Fruit fly (Drosophila melanogaster) whole organism, embryonic: Measurements from ENCODE around the gene Atg12.

Experiments used
- BEAF-32 ChIP-seq: fragments of 200-800 bp; sonication (Bioruptor generic); optimal IDR thresholded peaks from 3 replicates; lab custom pipeline; 2017; ENCODE audit warnings: missing biosample characterization, missing genetic modification characterization, mild to moderate bottlenecking, moderate library complexity, missing genetic modification reagents
- CG12155 ChIP-seq: fragments of 200-800 bp; sonication (Bioruptor generic); optimal IDR thresholded peaks from 3 replicates; lab custom pipeline; 2016; ENCODE audit warnings: missing biosample characterization, missing genetic modification characterization
- CG12744 ChIP-seq: fragments of 200-800 bp; sonication (Bioruptor generic); optimal IDR thresholded peaks from 2 replicates; lab custom pipeline; 2016; ENCODE audit warnings: missing biosample characterization, missing genetic modification characterization
- CG14965 ChIP-seq: fragments of 200-800 bp; sonication (Bioruptor generic); optimal IDR thresholded peaks from 2 replicates; lab custom pipeline; 2016; ENCODE audit warnings: missing biosample characterization, missing genetic modification characterization, borderline replicate concordance
- CG15073 ChIP-seq: fragments of 200-800 bp; sonication (Bioruptor generic); optimal IDR thresholded peaks from 2 replicates; lab custom pipeline; 2016; ENCODE audit warnings: missing biosample characterization, missing genetic modification characterization
- CG15514 ChIP-seq: fragments of 200-800 bp; sonication (Bioruptor generic); optimal IDR thresholded peaks from 3 replicates; lab custom pipeline; 2017; ENCODE audit warnings: missing biosample characterization, missing genetic modification characterization, mild to moderate bottlenecking, moderate library complexity, missing genetic modification reagents
- CG16815 ChIP-seq: fragments of 200-800 bp; sonication (Bioruptor generic); optimal IDR thresholded peaks from 3 replicates; lab custom pipeline; 2017; ENCODE audit warnings: missing biosample characterization, mild to moderate bottlenecking, missing genetic modification characterization
- CG16863 ChIP-seq: fragments of 200-800 bp; sonication (Bioruptor generic); optimal IDR thresholded peaks from 3 replicates; lab custom pipeline; 2016; ENCODE audit warnings: missing biosample characterization, missing genetic modification characterization
- CG17612 ChIP-seq: fragments of 200-800 bp; sonication (Bioruptor generic); IDR thresholded peaks from 2 replicates; pipeline ENCODE4 v1.3.6; 2022; ENCODE audit warnings: missing biosample characterization, missing genetic modification characterization
- CG2199 ChIP-seq: fragments of 200-800 bp; sonication (Bioruptor generic); IDR thresholded peaks from 3 replicates; pipeline ENCODE4 v1.3.6; 2022; ENCODE audit warnings: missing biosample characterization, missing genetic modification characterization
- CG2678 ChIP-seq: fragments of 200-800 bp; sonication (Bioruptor generic); optimal IDR thresholded peaks from 3 replicates; lab custom pipeline; 2019; ENCODE audit warnings: missing biosample characterization, mild to moderate bottlenecking, missing genetic modification characterization, moderate library complexity
- CG34224 ChIP-seq: fragments of 200-800 bp; sonication (Bioruptor generic); IDR thresholded peaks from 3 replicates; pipeline ENCODE4 v1.3.6; 2022; ENCODE audit warnings: missing biosample characterization, missing genetic modification characterization; ENCODE audit not compliant: partially characterized antibody
- CG3847 ChIP-seq: fragments of 200-800 bp; sonication (Bioruptor generic); IDR thresholded peaks from 2 replicates; pipeline ENCODE4 v1.3.6; 2022; ENCODE audit warnings: missing biosample characterization, missing genetic modification characterization
- CG6765 ChIP-seq: fragments of 200-800 bp; sonication (Bioruptor generic); optimal IDR thresholded peaks from 3 replicates; lab custom pipeline; 2017; ENCODE audit warnings: missing biosample characterization, mild to moderate bottlenecking, missing genetic modification characterization
- CG8388 ChIP-seq: fragments of 200-800 bp; sonication (Bioruptor generic); optimal IDR thresholded peaks from 2 replicates; lab custom pipeline; 2019; ENCODE audit warnings: missing biosample characterization, mild to moderate bottlenecking, missing genetic modification characterization, moderate library complexity
- CrebB ChIP-seq: fragments of 200-800 bp; sonication (Bioruptor generic); optimal IDR thresholded peaks from 3 replicates; lab custom pipeline; 2018; ENCODE audit warnings: missing biosample characterization, mild to moderate bottlenecking, missing genetic modification characterization
- D19A ChIP-seq: fragments of 200-800 bp; optimal IDR thresholded peaks from 3 replicates; lab custom pipeline; 2019; ENCODE audit warnings: missing biosample characterization, mild to moderate bottlenecking, missing genetic modification characterization, moderate library complexity
- Dp ChIP-seq: fragments of 200-800 bp; sonication (Bioruptor generic); optimal IDR thresholded peaks from 2 replicates; lab custom pipeline; 2018; ENCODE audit warnings: missing biosample characterization, mild to moderate bottlenecking, missing genetic modification characterization, moderate library complexity
- Fer1 ChIP-seq: fragments of 200-800 bp; sonication (Bioruptor generic); optimal IDR thresholded peaks from 2 replicates; lab custom pipeline; 2017; ENCODE audit warnings: missing biosample characterization, mild to moderate bottlenecking, missing genetic modification characterization
- HLH4C ChIP-seq: fragments of 200-800 bp; sonication (Bioruptor generic); IDR thresholded peaks from 3 replicates; pipeline ENCODE4 v1.3.6; 2022; ENCODE audit warnings: missing biosample characterization, missing genetic modification characterization; ENCODE audit not compliant: partially characterized antibody
- HLH54F ChIP-seq: fragments of 200-800 bp; sonication (Bioruptor generic); optimal IDR thresholded peaks from 3 replicates; lab custom pipeline; 2016; ENCODE audit warnings: missing biosample characterization, missing genetic modification characterization
- Hey ChIP-seq: fragments of 200-800 bp; sonication (Bioruptor generic); optimal IDR thresholded peaks from 3 replicates; lab custom pipeline; 2018; ENCODE audit warnings: missing biosample characterization, mild to moderate bottlenecking, missing genetic modification characterization
- Lim3 ChIP-seq: fragments of 200-800 bp; sonication (Bioruptor generic); IDR thresholded peaks from 2 replicates; pipeline ENCODE4 v1.3.6; 2022; ENCODE audit warnings: missing biosample characterization, missing genetic modification characterization
- Mrtf ChIP-seq: fragments of 200-800 bp; sonication (Bioruptor generic); IDR thresholded peaks from 3 replicates; pipeline ENCODE4 v1.3.6; 2022; ENCODE audit warnings: missing biosample characterization, missing genetic modification characterization
- Nf-YC ChIP-seq: fragments of 200-800 bp; optimal IDR thresholded peaks from 3 replicates; lab custom pipeline; 2019; ENCODE audit warnings: missing biosample characterization, mild to moderate bottlenecking, missing genetic modification characterization, moderate library complexity
- PHDP ChIP-seq: fragments of 200-800 bp; sonication (Bioruptor generic); optimal IDR thresholded peaks from 3 replicates; lab custom pipeline; 2018; ENCODE audit warnings: missing biosample characterization, mild to moderate bottlenecking, missing genetic modification characterization, moderate library complexity
- Usf ChIP-seq: fragments of 200-800 bp; sonication (Bioruptor generic); optimal IDR thresholded peaks from 2 replicates; lab custom pipeline; 2017; ENCODE audit warnings: missing genotype, missing biosample characterization, missing genetic modification characterization
- YL-1 ChIP-seq: fragments of 200-800 bp; sonication (Bioruptor generic); optimal IDR thresholded peaks from 3 replicates; lab custom pipeline; 2017; ENCODE audit warnings: missing biosample characterization, mild to moderate bottlenecking, missing genetic modification characterization
- ab ChIP-seq: fragments of 200-800 bp; sonication (Bioruptor generic); optimal IDR thresholded peaks from 2 replicates; lab custom pipeline; 2016; ENCODE audit warnings: missing biosample characterization, missing genetic modification characterization
- bab2 ChIP-seq: fragments of 200-800 bp; sonication (Bioruptor generic); optimal IDR thresholded peaks from 2 replicates; lab custom pipeline; 2016; ENCODE audit warnings: missing biosample characterization, missing genetic modification characterization
- bcd ChIP-seq: fragments of 200-800 bp; sonication (Bioruptor generic); optimal IDR thresholded peaks from 2 replicates; lab custom pipeline; 2017; ENCODE audit warnings: missing biosample characterization, mild to moderate bottlenecking, missing genetic modification characterization
- bsh ChIP-seq, 2 experiments: fragments of 200-800 bp; sonication (Bioruptor generic); optimal IDR thresholded peaks; 2 replicates each; lab custom pipeline; 2017 to 2018; ENCODE audit warnings: mild to moderate bottlenecking in 2 of 2, missing biosample characterization in 2 of 2, missing genetic modification characterization in 2 of 2, moderate library complexity in 1 of 2
- cas ChIP-seq: fragments of 200-800 bp; sonication (Bioruptor generic); IDR thresholded peaks from 2 replicates; pipeline ENCODE4 v1.3.6; 2022; ENCODE audit warnings: missing biosample characterization, missing genetic modification characterization
- ci ChIP-seq: fragments of 200-800 bp; sonication (Bioruptor generic); IDR thresholded peaks from 3 replicates; pipeline ENCODE4 v1.3.6; 2022; ENCODE audit warnings: missing biosample characterization, missing genetic modification characterization
- dm ChIP-seq: fragments of 200-800 bp; sonication (Bioruptor generic); optimal IDR thresholded peaks from 3 replicates; lab custom pipeline; 2016; ENCODE audit warnings: missing biosample characterization, missing genetic modification characterization
- dysf ChIP-seq: fragments of 200-800 bp; sonication (Bioruptor generic); IDR thresholded peaks from 3 replicates; pipeline ENCODE4 v1.3.6; 2022; ENCODE audit warnings: missing biosample characterization, missing genetic modification characterization
- esg ChIP-seq: fragments of 200-800 bp; sonication (Bioruptor generic); conservative IDR thresholded peaks from 2 replicates; pipeline ENCODE4 v1.3.6; 2022; ENCODE audit warnings: missing biosample characterization, missing genetic modification characterization
- fd96Cb ChIP-seq: fragments of 200-800 bp; sonication (Bioruptor generic); optimal IDR thresholded peaks from 2 replicates; lab custom pipeline; 2018; ENCODE audit warnings: missing biosample characterization, mild to moderate bottlenecking, missing genetic modification characterization, moderate library complexity
- ftz-f1 ChIP-seq: fragments of 200-800 bp; sonication (Bioruptor generic); optimal IDR thresholded peaks from 2 replicates; lab custom pipeline; 2016; ENCODE audit warnings: missing biosample characterization, missing genetic modification characterization
- gfzf ChIP-seq: fragments of 200-800 bp; sonication (Bioruptor generic); optimal IDR thresholded peaks from 2 replicates; lab custom pipeline; 2016; ENCODE audit warnings: missing biosample characterization, mild to moderate bottlenecking, missing genetic modification characterization, moderate library complexity
- gro ChIP-seq: fragments of 200-800 bp; sonication (Bioruptor generic); optimal IDR thresholded peaks from 2 replicates; lab custom pipeline; 2016; ENCODE audit warnings: missing biosample characterization, missing genetic modification characterization
- ken ChIP-seq: fragments of 200-800 bp; sonication (Bioruptor generic); IDR thresholded peaks from 3 replicates; pipeline ENCODE4 v1.3.6; 2022; ENCODE audit warnings: missing biosample characterization, missing genetic modification characterization
- klu ChIP-seq: fragments of 200-800 bp; sonication (Bioruptor generic); IDR thresholded peaks from 2 replicates; pipeline ENCODE4 v1.3.6; 2022; ENCODE audit warnings: missing biosample characterization, missing genetic modification characterization
- nom ChIP-seq: fragments of 200-800 bp; sonication (Bioruptor generic); optimal IDR thresholded peaks from 2 replicates; lab custom pipeline; 2017; ENCODE audit warnings: missing biosample characterization, missing genetic modification characterization, mild to moderate bottlenecking, moderate library complexity, missing genetic modification reagents
- sc ChIP-seq, 3 experiments: fragments of >200 bp in 2 of 3; fragments of 200-800 bp in 1 of 3; sonication (Bioruptor generic) in 1 of 3; optimal IDR thresholded peaks; 2 replicates in 2 of 3; 3 replicates in 1 of 3; lab custom pipeline; 2017; ENCODE audit warnings: mild to moderate bottlenecking in 1 of 3, missing biosample characterization in 1 of 3, missing genetic modification characterization in 1 of 3, missing genetic modification reagents in 1 of 3
- sima ChIP-seq: fragments of 200-800 bp; sonication (Bioruptor generic); optimal IDR thresholded peaks from 2 replicates; lab custom pipeline; 2016; ENCODE audit warnings: missing biosample characterization, missing genetic modification characterization
- slou ChIP-seq: fragments of 200-800 bp; sonication (Bioruptor generic); optimal IDR thresholded peaks from 3 replicates; lab custom pipeline; 2016; ENCODE audit warnings: missing biosample characterization, missing genetic modification characterization
- vnd ChIP-seq: fragments of 200-800 bp; sonication (Bioruptor generic); IDR thresholded peaks from 3 replicates; pipeline ENCODE4 v1.3.6; 2022; ENCODE audit warnings: missing biosample characterization, missing genetic modification characterization; ENCODE audit not compliant: partially characterized antibody
- wdn ChIP-seq: fragments of 200-800 bp; sonication (Bioruptor generic); IDR thresholded peaks from 2 replicates; pipeline ENCODE4 v1.3.6; 2022; ENCODE audit warnings: missing biosample characterization, missing genetic modification characterization
- zen ChIP-seq: fragments of 200-800 bp; sonication (Bioruptor generic); optimal IDR thresholded peaks from 3 replicates; lab custom pipeline; 2018; ENCODE audit warnings: missing biosample characterization, mild to moderate bottlenecking, missing genetic modification characterization, moderate library complexity

The Atg12 gene

dm6 chr3L:12124138-12124583, 12.6 kb upstream of the Atg12 start (continued):
- TF ChIP-seq ab (GFP tag; lab: Kevin White, UChicago): no peak
- no peak for TF ChIP-seq wdn (GFP tag; lab: Robert Waterston, UW)
- no peak for TF ChIP-seq dysf (GFP tag; lab: Robert Waterston, UW)
- TF ChIP-seq dm: peak; percentile 35
- TF ChIP-seq CG3847 (GFP tag; lab: Robert Waterston, UW): no peak
- TF ChIP-seq Usf (GFP tag; lab: Kevin White, UChicago): no peak
- TF ChIP-seq CG2199 (GFP tag; lab: Robert Waterston, UW): peak; percentile 80; the same call in 2 of the 3 replicates
- peak; percentile 51 for TF ChIP-seq CrebB (tag; lab: Kevin White, UChicago)
- peak; percentile 11 for TF ChIP-seq gro (GFP tag; lab: Kevin White, UChicago)
- no peak for TF ChIP-seq Mrtf (GFP tag; lab: Robert Waterston, UW)
- no peak for TF ChIP-seq CG14965 (GFP tag; lab: Kevin White, UChicago)
- TF ChIP-seq bsh (GFP tag; optimal IDR thresholded peaks at IDR 0.05; lab: Kevin White, UChicago): peak; percentile 2 to 4
- no peak for TF ChIP-seq slou
- TF ChIP-seq cas (GFP tag; lab: Robert Waterston, UW): no peak
- TF ChIP-seq Nf-YC: peak; percentile 86
- peak; percentile 66 for TF ChIP-seq ci
- peak; percentile 89 for TF ChIP-seq YL-1 (GFP tag; lab: Kevin White, UChicago)
- TF ChIP-seq CG2678 (tag; lab: Kevin White, UChicago): no peak
- no peak for TF ChIP-seq CG16815 (GFP tag; lab: Kevin White, UChicago)
- TF ChIP-seq HLH4C (GFP tag; lab: Robert Waterston, UW): no peak
- no peak for TF ChIP-seq sima (GFP tag; lab: Kevin White, UChicago)
- no peak for TF ChIP-seq HLH54F (GFP tag; lab: Kevin White, UChicago)
- TF ChIP-seq CG16863: no peak
- TF ChIP-seq CG12155 (GFP tag; lab: Kevin White, UChicago): no peak
- TF ChIP-seq PHDP (tag; lab: Kevin White, UChicago): no peak
- no peak for TF ChIP-seq Hey (tag; lab: Kevin White, UChicago)
- no peak for TF ChIP-seq BEAF-32
- TF ChIP-seq CG6765 (GFP tag; lab: Kevin White, UChicago): no peak
- TF ChIP-seq CG15514 (GFP tag; lab: Kevin White, UChicago): peak; percentile 29
- no peak for TF ChIP-seq fd96Cb (tag; lab: Kevin White, UChicago)
- TF ChIP-seq sc (optimal IDR thresholded peaks at IDR 0.05; lab: Kevin White, UChicago): no peak
- TF ChIP-seq sc (GFP tag; optimal IDR thresholded peaks at IDR 0.05; lab: Kevin White, UChicago): no peak
- TF ChIP-seq bcd: no peak
- no peak for TF ChIP-seq CG15073
- no peak; the same call in 1 of the 2 replicates for TF ChIP-seq klu (GFP tag; lab: Robert Waterston, UW)
- TF ChIP-seq CG12744: no peak
- TF ChIP-seq Lim3 (GFP tag; lab: Robert Waterston, UW): no peak
- TF ChIP-seq ken (GFP tag; lab: Robert Waterston, UW): 0 out of 3 replicates have a peak, but pooled peaks have one; percentile 25
- TF ChIP-seq Dp (GFP tag; lab: Kevin White, UChicago): peak; percentile 19
- TF ChIP-seq esg (GFP tag; lab: Robert Waterston, UW): no peak
- TF ChIP-seq CG17612 (GFP tag; lab: Robert Waterston, UW): no peak
- TF ChIP-seq vnd (GFP tag; lab: Robert Waterston, UW): no peak
- TF ChIP-seq bab2 (GFP tag; lab: Kevin White, UChicago): no peak
- peak; percentile 63 for TF ChIP-seq Fer1
- no peak for TF ChIP-seq gfzf (GFP tag; lab: Kevin White, UChicago)
- TF ChIP-seq CG34224 (GFP tag; lab: Robert Waterston, UW): no peak
- TF ChIP-seq CG8388 (GFP tag; lab: Kevin White, UChicago): no peak
- peak; percentile 56 for TF ChIP-seq zen (tag; lab: Kevin White, UChicago)
- peak; percentile 68 for TF ChIP-seq nom (GFP tag; lab: Kevin White, UChicago)
- peak; percentile 13 for TF ChIP-seq D19A (tag; lab: Kevin White, UChicago)
- TF ChIP-seq ftz-f1: peak; percentile 41
